Fruit fly (Drosophila melanogaster) whole organism, embryonic: ENCODE data around the gene cyr.
A peak's percentile ranks its signal among the peaks of the same experiment; 100 is the strongest.

Source experiments
- Aef1 ChIP-seq: fragments of 200-800 bp; sonication (Bioruptor generic); IDR thresholded peaks from 3 replicates; pipeline ENCODE4 v1.3.6; 2022; ENCODE audit warnings: missing biosample characterization, missing genetic modification characterization
- Atf-2 ChIP-seq: fragments of 200-800 bp; sonication (Bioruptor generic); optimal IDR thresholded peaks from 2 replicates; lab custom pipeline; 2016; ENCODE audit warnings: missing biosample characterization, missing genetic modification characterization
- Bdp1 ChIP-seq: fragments of 200-800 bp; sonication (Bioruptor generic); optimal IDR thresholded peaks from 3 replicates; lab custom pipeline; 2016; ENCODE audit warnings: missing biosample characterization, missing genetic modification characterization
- Blimp-1 ChIP-seq: fragments of 200-800 bp; sonication (Bioruptor generic); optimal IDR thresholded peaks from 3 replicates; lab custom pipeline; 2018; ENCODE audit warnings: missing biosample characterization, missing genetic modification characterization, mild to moderate bottlenecking, moderate library complexity, missing genetic modification reagents
- CG10565 ChIP-seq: fragments of 200-800 bp; sonication (Bioruptor generic); optimal IDR thresholded peaks from 3 replicates; lab custom pipeline; 2016; ENCODE audit warnings: missing biosample characterization, mild to moderate bottlenecking, missing genetic modification characterization
- CG11085 ChIP-seq: fragments of 200-800 bp; sonication (Bioruptor generic); IDR thresholded peaks from 2 replicates; pipeline ENCODE4 v1.3.6; 2022; ENCODE audit warnings: missing biosample characterization, missing genetic modification characterization
- CG12769 ChIP-seq: fragments of 200-800 bp; sonication (Bioruptor generic); optimal IDR thresholded peaks from 2 replicates; lab custom pipeline; 2019; ENCODE audit warnings: missing biosample characterization, mild to moderate bottlenecking, missing genetic modification characterization, moderate library complexity
- CG13287 ChIP-seq: fragments of 200-800 bp; sonication (Bioruptor generic); IDR thresholded peaks from 2 replicates; pipeline ENCODE4 v1.3.6; 2022; ENCODE audit warnings: missing biosample characterization, missing genetic modification characterization; ENCODE audit not compliant: partially characterized antibody
- CG14014 ChIP-seq: fragments of 200-800 bp; sonication (Bioruptor generic); IDR thresholded peaks from 2 replicates; pipeline ENCODE4 v1.3.6; 2022; ENCODE audit warnings: missing biosample characterization, missing genetic modification characterization
- CG15011 ChIP-seq: fragments of 200-800 bp; sonication (Bioruptor generic); optimal IDR thresholded peaks from 3 replicates; lab custom pipeline; 2018; ENCODE audit warnings: missing biosample characterization, mild to moderate bottlenecking, missing genetic modification characterization
- CG15479 ChIP-seq: fragments of 200-800 bp; sonication (Bioruptor generic); optimal IDR thresholded peaks from 3 replicates; lab custom pipeline; 2019; ENCODE audit warnings: missing biosample characterization, mild to moderate bottlenecking, missing genetic modification characterization, moderate library complexity
- CG1602 ChIP-seq: fragments of 200-800 bp; sonication (Bioruptor generic); optimal IDR thresholded peaks from 3 replicates; lab custom pipeline; 2016; ENCODE audit warnings: missing biosample characterization, missing genetic modification characterization
- CG1603 ChIP-seq: fragments of 200-800 bp; sonication (Bioruptor generic); optimal IDR thresholded peaks from 2 replicates; lab custom pipeline; 2019; ENCODE audit warnings: missing biosample characterization, mild to moderate bottlenecking, missing genetic modification characterization, moderate library complexity
- CG17829 ChIP-seq: fragments of 200-800 bp; optimal IDR thresholded peaks from 2 replicates; lab custom pipeline; 2019; ENCODE audit warnings: missing biosample characterization, mild to moderate bottlenecking, missing genetic modification characterization, moderate library complexity
- CG2712 ChIP-seq: fragments of 200-800 bp; optimal IDR thresholded peaks from 3 replicates; lab custom pipeline; 2019; ENCODE audit warnings: missing biosample characterization, mild to moderate bottlenecking, missing genetic modification characterization, moderate library complexity
- CG30020 ChIP-seq: fragments of 200-800 bp; optimal IDR thresholded peaks from 2 replicates; lab custom pipeline; 2019; ENCODE audit warnings: missing biosample characterization, mild to moderate bottlenecking, missing genetic modification characterization, moderate library complexity
- CG5953 ChIP-seq: fragments of 200-800 bp; sonication (Bioruptor generic); IDR thresholded peaks from 2 replicates; pipeline ENCODE4 v1.3.6; 2022; ENCODE audit warnings: missing biosample characterization, missing genetic modification characterization
- CG6175 ChIP-seq: fragments of 200-800 bp; sonication (Bioruptor generic); IDR thresholded peaks from 3 replicates; pipeline ENCODE4 v1.3.6; 2022; ENCODE audit warnings: missing biosample characterization, missing genetic modification characterization
- CG8290 ChIP-seq, 3 experiments: fragments of 200-800 bp; sonication (Bioruptor generic); optimal IDR thresholded peaks; 2 replicates each; lab custom pipeline; 2016 to 2019; ENCODE audit warnings: missing biosample characterization in 3 of 3, missing genetic modification characterization in 3 of 3, mild to moderate bottlenecking in 2 of 3, moderate library complexity in 1 of 3
- CG8765 ChIP-seq: fragments of 200-800 bp; sonication (Bioruptor generic); IDR thresholded peaks from 2 replicates; pipeline ENCODE4 v1.3.6; 2022; ENCODE audit warnings: missing biosample characterization, missing genetic modification characterization
- Fer1 ChIP-seq: fragments of 200-800 bp; sonication (Bioruptor generic); optimal IDR thresholded peaks from 2 replicates; lab custom pipeline; 2017; ENCODE audit warnings: missing biosample characterization, mild to moderate bottlenecking, missing genetic modification characterization
- Fer3 ChIP-seq: fragments of 200-800 bp; sonication (Bioruptor generic); optimal IDR thresholded peaks from 2 replicates; lab custom pipeline; 2018; ENCODE audit warnings: missing biosample characterization, mild to moderate bottlenecking, missing genetic modification characterization, moderate library complexity
- HLHmδ ChIP-seq: fragments of 200-800 bp; sonication (Bioruptor generic); optimal IDR thresholded peaks from 2 replicates; lab custom pipeline; 2018; ENCODE audit warnings: missing biosample characterization, mild to moderate bottlenecking, missing genetic modification characterization, moderate library complexity
- Hmx ChIP-seq: fragments of 200-800 bp; sonication (Bioruptor generic); optimal IDR thresholded peaks from 2 replicates; lab custom pipeline; 2016; ENCODE audit warnings: missing biosample characterization, missing genetic modification characterization
- Hr78 ChIP-seq, 2 experiments: fragments of 200-800 bp in 1 of 2; fragments of >200 bp in 1 of 2; sonication (Bioruptor generic) in 1 of 2; optimal IDR thresholded peaks; 2 replicates each; lab custom pipeline; 2017 to 2019; ENCODE audit warnings: missing biosample characterization in 2 of 2, missing genetic modification characterization in 2 of 2, mild to moderate bottlenecking in 1 of 2, moderate library complexity in 1 of 2
- Lhr ChIP-seq: fragments of 200-800 bp; sonication (Bioruptor generic); optimal IDR thresholded peaks from 3 replicates; lab custom pipeline; 2017; ENCODE audit warnings: mild to moderate bottlenecking, missing biosample characterization, missing genetic modification reagents, missing genetic modification characterization
- NK7.1 ChIP-seq: fragments of 200-800 bp; sonication (Bioruptor generic); optimal IDR thresholded peaks from 3 replicates; lab custom pipeline; 2016; ENCODE audit warnings: missing biosample characterization, missing genetic modification characterization
- Nf-YB ChIP-seq: fragments of 200-800 bp; sonication (Bioruptor generic); optimal IDR thresholded peaks from 3 replicates; lab custom pipeline; 2019; ENCODE audit warnings: missing biosample characterization, mild to moderate bottlenecking, missing genetic modification characterization, moderate library complexity
- Opbp ChIP-seq: fragments of 200-800 bp; sonication (Bioruptor generic); IDR thresholded peaks from 3 replicates; pipeline ENCODE4 v1.3.6; 2022; ENCODE audit warnings: missing biosample characterization, missing genetic modification characterization; ENCODE audit not compliant: partially characterized antibody
- Spps ChIP-seq: fragments of 200-800 bp; sonication (Bioruptor generic); optimal IDR thresholded peaks from 2 replicates; lab custom pipeline; 2018; ENCODE audit warnings: missing biosample characterization, mild to moderate bottlenecking, missing genetic modification characterization
- ab ChIP-seq: fragments of 200-800 bp; sonication (Bioruptor generic); optimal IDR thresholded peaks from 2 replicates; lab custom pipeline; 2016; ENCODE audit warnings: missing biosample characterization, missing genetic modification characterization
- al ChIP-seq: fragments of 200-800 bp; sonication (Bioruptor generic); IDR thresholded peaks from 2 replicates; pipeline ENCODE4 v1.3.6; 2022; ENCODE audit warnings: missing biosample characterization, missing genetic modification characterization
- cas ChIP-seq: fragments of 200-800 bp; sonication (Bioruptor generic); IDR thresholded peaks from 2 replicates; pipeline ENCODE4 v1.3.6; 2022; ENCODE audit warnings: missing biosample characterization, missing genetic modification characterization
- caup ChIP-seq: fragments of 200-800 bp; sonication (Bioruptor generic); optimal IDR thresholded peaks from 3 replicates; lab custom pipeline; 2017; ENCODE audit warnings: missing biosample characterization, mild to moderate bottlenecking, missing genetic modification characterization, moderate library complexity; ENCODE audit not compliant: severe bottlenecking
- chm ChIP-seq: fragments of 200-800 bp; sonication (Bioruptor generic); IDR thresholded peaks from 2 replicates; pipeline ENCODE4 v1.3.6; 2022; ENCODE audit warnings: missing biosample characterization, missing genetic modification characterization
- dmrt99B ChIP-seq: fragments of 200-800 bp; sonication (Bioruptor generic); optimal IDR thresholded peaks from 2 replicates; lab custom pipeline; 2018; ENCODE audit warnings: missing biosample characterization, mild to moderate bottlenecking, missing genetic modification characterization, moderate library complexity
- eyg ChIP-seq: fragments of 200-800 bp; sonication (Bioruptor generic); optimal IDR thresholded peaks from 3 replicates; lab custom pipeline; 2016; ENCODE audit warnings: missing biosample characterization, missing genetic modification characterization
- gcm2 ChIP-seq: fragments of 200-800 bp; sonication (Bioruptor generic); optimal IDR thresholded peaks from 2 replicates; lab custom pipeline; 2016; ENCODE audit warnings: missing biosample characterization, missing genetic modification characterization
- hbn ChIP-seq: fragments of 200-800 bp; sonication (Bioruptor generic); IDR thresholded peaks from 2 replicates; pipeline ENCODE4 v1.3.6; 2022; ENCODE audit warnings: missing biosample characterization, missing genetic modification characterization; ENCODE audit not compliant: partially characterized antibody
- kni ChIP-seq: fragments of 200-800 bp; sonication (Bioruptor generic); optimal IDR thresholded peaks from 3 replicates; lab custom pipeline; 2017; ENCODE audit warnings: mild to moderate bottlenecking, missing biosample characterization, missing genetic modification reagents, missing genetic modification characterization
- lilli ChIP-seq: fragments of 200-800 bp; sonication (Bioruptor generic); optimal IDR thresholded peaks from 3 replicates; lab custom pipeline; 2016; ENCODE audit warnings: missing biosample characterization, missing genetic modification characterization
- otp ChIP-seq: fragments of 200-800 bp; sonication (Bioruptor generic); IDR thresholded peaks from 3 replicates; pipeline ENCODE4, ENCODE4 v1.3.6; 2022; ENCODE audit warnings: missing biosample characterization, missing genetic modification characterization
- prd ChIP-seq, 3 experiments: fragments of >200 bp in 2 of 3; fragments of 200-800 bp in 1 of 3; sonication (Bioruptor generic) in 1 of 3; optimal IDR thresholded peaks in 2 of 3; IDR thresholded peaks in 1 of 3; 2 replicates in 2 of 3; 3 replicates in 1 of 3; pipeline versions ENCODE4 v1.3.6 to Lab custom; 2017 to 2022; ENCODE audit warnings: missing biosample characterization in 1 of 3, missing genetic modification characterization in 1 of 3
- shn ChIP-seq: fragments of 200-800 bp; sonication (Bioruptor generic); optimal IDR thresholded peaks from 3 replicates; lab custom pipeline; 2016; ENCODE audit warnings: missing biosample characterization, missing genetic modification characterization
- trh ChIP-seq: fragments of 200-800 bp; sonication (Bioruptor generic); optimal IDR thresholded peaks from 2 replicates; lab custom pipeline; 2016; ENCODE audit warnings: missing biosample characterization, missing genetic modification characterization
- tup ChIP-seq: fragments of 200-800 bp; sonication (Bioruptor generic); optimal IDR thresholded peaks from 2 replicates; lab custom pipeline; 2016; ENCODE audit warnings: missing biosample characterization, mild to moderate bottlenecking, missing genetic modification characterization, moderate library complexity
- yki ChIP-seq: fragments of >200 bp; optimal IDR thresholded peaks from 3 replicates; lab custom pipeline; 2018

Gene cyr

DNA sequence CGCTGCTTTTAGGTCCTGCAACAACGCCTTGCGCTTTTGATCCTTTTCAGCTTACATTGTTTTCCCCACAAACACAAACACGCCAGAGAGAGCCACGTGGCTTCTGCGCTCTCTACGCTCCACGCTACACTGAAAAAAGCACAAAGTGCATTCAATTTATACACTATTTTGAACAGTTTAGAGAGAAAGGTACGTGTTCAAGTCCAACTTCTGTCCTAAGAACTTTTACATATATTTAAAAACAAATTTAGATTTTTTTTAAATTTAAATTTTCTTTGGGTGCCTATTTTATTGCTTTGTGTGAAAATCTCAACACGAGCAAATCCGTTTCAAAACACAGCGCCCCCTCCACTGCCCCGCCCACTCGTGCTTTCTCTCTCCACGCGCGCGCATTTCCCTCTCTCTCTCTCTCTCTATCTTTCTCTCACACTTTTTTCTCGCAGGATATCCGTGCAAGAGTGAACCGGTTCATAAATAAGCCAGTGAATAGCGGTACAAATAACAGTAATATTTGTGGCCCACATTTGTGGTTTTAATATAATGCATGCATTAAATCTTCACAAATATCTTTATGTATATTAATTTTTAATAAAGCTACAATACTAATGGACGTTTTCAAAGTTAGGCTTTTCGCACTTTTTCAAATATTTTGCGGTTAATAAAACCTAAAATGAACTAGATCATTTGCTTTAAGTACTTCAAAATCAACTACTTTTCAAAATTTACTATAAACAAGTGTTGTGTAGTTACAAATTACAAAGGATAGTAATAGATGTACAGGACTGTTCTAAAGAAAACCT lies 35.3 kb downstream of the cyr start (continued):
- TF ChIP-seq Lhr (peak; percentile 26), yki (lab: Kevin White, UChicago) (no peak), Blimp-1 (peak; percentile 84), hbn (GFP tag; lab: Robert Waterston, UW) (no peak), CG17829 (tag; lab: Kevin White, UChicago) (peak; percentile 66), Bdp1 (GFP tag; lab: Kevin White, UChicago) (peak; percentile 31), caup (GFP tag; lab: Kevin White, UChicago) (peak; percentile 87), CG15011 (GFP tag; lab: Kevin White, UChicago) (peak; percentile 57), trh (GFP tag; lab: Kevin White, UChicago) (no peak), CG15479 (no peak), Fer1 (GFP tag; lab: Kevin White, UChicago) (peak; percentile 92), Hmx (GFP tag; lab: Kevin White, UChicago) (no peak), Opbp (no peak), shn (GFP tag; lab: Kevin White, UChicago) (no peak), tup (GFP tag; lab: Kevin White, UChicago) (peak; percentile 35), CG1603 (tag; lab: Kevin White, UChicago) (peak; percentile 51), CG1602 (GFP tag; lab: Kevin White, UChicago) (peak; percentile 43), HLHmδ (GFP tag; lab: Kevin White, UChicago) (no peak), Atf-2 (GFP tag; lab: Kevin White, UChicago) (no peak), CG5953 (GFP tag; lab: Robert Waterston, UW) (peak; percentile 74), eyg (no peak), CG12769 (tag; lab: Kevin White, UChicago) (peak; percentile 67), dmrt99B (tag; lab: Kevin White, UChicago) (peak; percentile 90), Aef1 (peak; percentile 81), Spps (tag; lab: Kevin White, UChicago) (peak; percentile 58), cas (0 out of 2 replicates have a peak, but pooled peaks have one; percentile 45), CG2712 (tag; lab: Kevin White, UChicago) (peak; percentile 87), kni (GFP tag; lab: Kevin White, UChicago) (no peak), CG11085 (GFP tag; lab: Robert Waterston, UW) (peak; percentile 34; the same call in 1 of the 2 replicates), Hr78 (GFP tag; optimal IDR thresholded peaks at IDR 0.05; lab: Kevin White, UChicago) (peak in 1 of 2 experiments; percentile 38), Nf-YB (GFP tag; lab: Kevin White, UChicago) (peak; percentile 63), lilli (GFP tag; lab: Kevin White, UChicago) (peak; percentile 79), CG6175 (GFP tag; lab: Robert Waterston, UW) (0 out of 3 replicates have a peak, but pooled peaks have one; percentile 64), CG14014 (GFP tag; lab: Robert Waterston, UW) (peak; percentile 90), CG8290 (GFP tag; optimal IDR thresholded peaks at IDR 0.05; lab: Kevin White, UChicago) (no peak), CG8290 (tag; optimal IDR thresholded peaks at IDR 0.05; lab: Kevin White, UChicago) (peak in 1 of 2 experiments; percentile 53), otp (GFP tag; lab: Robert Waterston, UW) (peak; percentile 82), CG10565 (GFP tag; lab: Kevin White, UChicago) (peak; percentile 34), prd (optimal IDR thresholded peaks at IDR 0.05; lab: Kevin White, UChicago) (no peak), prd (GFP tag; IDR thresholded peaks at IDR 0.05; lab: Robert Waterston, UW) (peak; percentile 90), CG30020 (tag; lab: Kevin White, UChicago) (no peak), al (peak; percentile 73), Fer3 (tag; lab: Kevin White, UChicago) (peak; percentile 82), CG13287 (GFP tag; lab: Robert Waterston, UW) (no peak), chm (GFP tag; lab: Robert Waterston, UW) (peak; percentile 87), CG8765 (no peak), NK7.1 (GFP tag; lab: Kevin White, UChicago) (peak; percentile 40), gcm2 (GFP tag; lab: Kevin White, UChicago) (peak; percentile 4), ab (GFP tag; lab: Kevin White, UChicago) (no peak)
